Fruit fly (Drosophila melanogaster) whole organism, wandering third instar larva: ENCODE results near the gene CG32365.

Source experiments
- CG9705 ChIP-seq: fragments of 200-800 bp; sonication (Bioruptor generic); optimal IDR thresholded peaks from 2 replicates; lab custom pipeline; 2018; ENCODE audit warnings: missing biosample characterization, mild to moderate bottlenecking, missing genetic modification characterization
- Dfd ChIP-seq: fragments of >200 bp; optimal IDR thresholded peaks from 2 replicates; lab custom pipeline; 2017; ENCODE audit warnings: missing biosample characterization, missing genetic modification characterization
- Hr83 ChIP-seq: fragments of 200-300 bp; sonication (Bioruptor generic); optimal IDR thresholded peaks from 2 replicates; lab custom pipeline; 2016; ENCODE audit warnings: missing biosample characterization, mild to moderate bottlenecking, missing genetic modification characterization, moderate library complexity; ENCODE audit not compliant: poor library complexity, severe bottlenecking
- OdsH ChIP-seq: fragments of 200-800 bp; sonication (Bioruptor generic); optimal IDR thresholded peaks from 2 replicates; lab custom pipeline; 2016; ENCODE audit warnings: missing biosample characterization, mild to moderate bottlenecking, missing genetic modification characterization
- Rel ChIP-seq, 2 experiments: fragments of 200-800 bp; sonication (Bioruptor generic) in 1 of 2; optimal IDR thresholded peaks; 2 replicates in 1 of 2; 3 replicates in 1 of 2; lab custom pipeline; 2016 to 2019; ENCODE audit warnings: mild to moderate bottlenecking in 2 of 2, missing biosample characterization in 2 of 2, missing genetic modification characterization in 2 of 2, moderate library complexity in 1 of 2
- Vsx2 ChIP-seq: fragments of 200-300, 225-300 bp; sonication (Bioruptor generic); optimal IDR thresholded peaks from 2 replicates; lab custom pipeline; 2018; ENCODE audit warnings: missing biosample characterization, missing genetic modification characterization; ENCODE audit not compliant: partially characterized antibody
- ey ChIP-seq: fragments of 200-800 bp; sonication (Bioruptor generic); optimal IDR thresholded peaks from 2 replicates; lab custom pipeline; 2016; ENCODE audit warnings: missing biosample characterization, missing genetic modification characterization
- fru ChIP-seq: fragments of 200-800 bp; sonication (Bioruptor generic); optimal IDR thresholded peaks from 3 replicates; lab custom pipeline; 2016; ENCODE audit warnings: missing biosample characterization, mild to moderate bottlenecking, missing genetic modification characterization
- lola ChIP-seq: fragments of >200 bp; optimal IDR thresholded peaks from 2 replicates; lab custom pipeline; 2017; ENCODE audit warnings: missing biosample characterization, missing genetic modification characterization
- pan ChIP-seq: fragments of >200 bp; optimal IDR thresholded peaks from 2 replicates; lab custom pipeline; 2017
- psq ChIP-seq: fragments of 200-800 bp; sonication (Bioruptor generic); optimal IDR thresholded peaks from 3 replicates; lab custom pipeline; 2017; ENCODE audit warnings: missing biosample characterization, mild to moderate bottlenecking, missing genetic modification characterization, moderate library complexity

- TF ChIP-seq lola (GFP tag; lab: Kevin White, UChicago) (no peak), ey (GFP tag; lab: Kevin White, UChicago) (no peak), pan (no peak), OdsH (GFP tag; lab: Kevin White, UChicago) (no peak), fru (GFP tag; lab: Kevin White, UChicago) (no peak), Hr83 (GFP tag; lab: Kevin White, UChicago) (no peak), CG9705 (GFP tag; lab: Kevin White, UChicago) (no peak), Dfd (GFP tag; lab: Kevin White, UChicago) (no peak), Vsx2 (GFP tag; lab: Kevin White, UChicago) (no peak), psq (GFP tag; lab: Kevin White, UChicago) (no peak), Rel (GFP tag; optimal IDR thresholded peaks at IDR 0.05; lab: Kevin White, UChicago) (no peak), Rel (tag; optimal IDR thresholded peaks at IDR 0.05; lab: Kevin White, UChicago) (no peak)
Observed at dm6 chr3L:7866558-7866957, 2.3 kb upstream of the CG32365 start.
